Fruit fly (Drosophila melanogaster) whole organism, prepupa: Measurements from ENCODE around the gene Jig.
A peak's percentile ranks its signal among the peaks of the same experiment; 100 is the strongest.

Source experiments
- Blimp-1 ChIP-seq: fragments of 200-800 bp; sonication (Bioruptor generic); optimal IDR thresholded peaks from 3 replicates; lab custom pipeline; 2017; ENCODE audit warnings: missing biosample characterization, missing genetic modification characterization, mild to moderate bottlenecking, moderate library complexity, missing genetic modification reagents
- CG10669 ChIP-seq: fragments of 200-800 bp; sonication (Bioruptor generic); optimal IDR thresholded peaks from 3 replicates; lab custom pipeline; 2018; ENCODE audit warnings: missing biosample characterization, mild to moderate bottlenecking, missing genetic modification characterization, moderate library complexity
- CG11294 ChIP-seq: fragments of 200-800 bp; sonication (Bioruptor generic); IDR thresholded peaks from 2 replicates; pipeline ENCODE4 v1.3.6; 2022; ENCODE audit warnings: missing biosample characterization, missing genetic modification characterization
- CG11762 ChIP-seq: fragments of 200-800 bp; sonication (Bioruptor generic); optimal IDR thresholded peaks from 3 replicates; lab custom pipeline; 2016; ENCODE audit warnings: missing biosample characterization, missing genetic modification characterization; ENCODE audit not compliant: insufficient read depth
- CG11902 ChIP-seq: fragments of 200-800 bp; sonication (Bioruptor generic); optimal IDR thresholded peaks from 3 replicates; lab custom pipeline; 2016; ENCODE audit warnings: missing biosample characterization, missing genetic modification characterization
- CG15336 ChIP-seq: fragments of 200-800 bp; sonication (Bioruptor generic); IDR thresholded peaks from 2 replicates; pipeline ENCODE4 v1.3.6; 2022; ENCODE audit warnings: missing biosample characterization, missing genetic modification characterization
- CG1621 ChIP-seq: fragments of 200-800 bp; sonication (Bioruptor generic); optimal IDR thresholded peaks from 3 replicates; lab custom pipeline; 2018; ENCODE audit warnings: missing biosample characterization, mild to moderate bottlenecking, missing genetic modification characterization
- CG16779 ChIP-seq: fragments of 200-800 bp; sonication (Bioruptor generic); optimal IDR thresholded peaks from 3 replicates; lab custom pipeline; 2017; ENCODE audit warnings: missing biosample characterization, mild to moderate bottlenecking, missing genetic modification characterization
- CG3032 ChIP-seq: fragments of 200-800 bp; optimal IDR thresholded peaks from 2 replicates; lab custom pipeline; 2019; ENCODE audit warnings: missing biosample characterization, mild to moderate bottlenecking, missing genetic modification characterization, moderate library complexity
- CG31627 ChIP-seq: fragments of 200-800 bp; sonication (Bioruptor generic); optimal IDR thresholded peaks from 3 replicates; lab custom pipeline; 2016; ENCODE audit warnings: missing biosample characterization, missing genetic modification characterization
- CG32006 ChIP-seq: fragments of 200-800 bp; sonication (Bioruptor generic); optimal IDR thresholded peaks from 3 replicates; lab custom pipeline; 2017; ENCODE audit warnings: missing biosample characterization, mild to moderate bottlenecking, missing genetic modification characterization
- CG3919 ChIP-seq: fragments of 200-800 bp; sonication (Bioruptor generic); optimal IDR thresholded peaks from 3 replicates; lab custom pipeline; 2016; ENCODE audit warnings: missing biosample characterization, missing genetic modification characterization
- CG4318 ChIP-seq: fragments of 200-800 bp; sonication (Bioruptor generic); optimal IDR thresholded peaks from 3 replicates; lab custom pipeline; 2017; ENCODE audit warnings: missing biosample characterization, mild to moderate bottlenecking, missing genetic modification characterization
- CG6276 ChIP-seq: fragments of 200-800 bp; sonication (Bioruptor generic); optimal IDR thresholded peaks from 2 replicates; lab custom pipeline; 2017; ENCODE audit warnings: missing biosample characterization, mild to moderate bottlenecking, missing genetic modification characterization
- CG6792 ChIP-seq: fragments of 200-800 bp; sonication (Bioruptor generic); optimal IDR thresholded peaks from 3 replicates; lab custom pipeline; 2016; ENCODE audit warnings: missing biosample characterization, missing genetic modification characterization
- CG6808 ChIP-seq: fragments of 200-800 bp; sonication (Bioruptor generic); optimal IDR thresholded peaks from 3 replicates; lab custom pipeline; 2017; ENCODE audit warnings: missing biosample characterization, missing genetic modification characterization, mild to moderate bottlenecking, moderate library complexity, missing genetic modification reagents
- CG6854 ChIP-seq: fragments of 200-800 bp; sonication (Bioruptor generic); optimal IDR thresholded peaks from 2 replicates; lab custom pipeline; 2017; ENCODE audit warnings: missing biosample characterization, mild to moderate bottlenecking, missing genetic modification characterization
- CG7368 ChIP-seq: fragments of 200-800 bp; sonication (Bioruptor generic); optimal IDR thresholded peaks from 3 replicates; lab custom pipeline; 2016; ENCODE audit warnings: missing biosample characterization, missing genetic modification characterization
- CG8119 ChIP-seq: fragments of 200-800 bp; sonication (Bioruptor generic); IDR thresholded peaks from 3 replicates; pipeline ENCODE4 v1.3.6; 2022; ENCODE audit warnings: missing biosample characterization, missing genetic modification characterization
- CG8319 ChIP-seq: fragments of 200-800 bp; sonication (Bioruptor generic); optimal IDR thresholded peaks from 3 replicates; lab custom pipeline; 2016; ENCODE audit warnings: missing biosample characterization, missing genetic modification characterization
- CG9139 ChIP-seq: fragments of 200-800 bp; sonication (Bioruptor generic); optimal IDR thresholded peaks from 3 replicates; lab custom pipeline; 2017; ENCODE audit warnings: missing biosample characterization, mild to moderate bottlenecking, missing genetic modification characterization
- Eip75B ChIP-seq: fragments of 200-800 bp; sonication (Bioruptor generic); optimal IDR thresholded peaks from 3 replicates; lab custom pipeline; 2016; ENCODE audit warnings: missing biosample characterization, missing genetic modification characterization
- Eip78C ChIP-seq: fragments of 200-800 bp; sonication (Bioruptor generic); peaks from one replicate; lab custom pipeline; 2016; ENCODE audit warnings: missing biosample characterization, missing genetic modification characterization
- Eip93F ChIP-seq: fragments of 200-800 bp; sonication (Bioruptor generic); optimal IDR thresholded peaks from 2 replicates; lab custom pipeline; 2016; ENCODE audit warnings: missing biosample characterization, mild to moderate bottlenecking, missing genetic modification characterization
- Ets21C ChIP-seq: fragments of 200-800 bp; sonication (Bioruptor generic); optimal IDR thresholded peaks from 3 replicates; lab custom pipeline; 2016; ENCODE audit warnings: missing biosample characterization, missing genetic modification characterization
- Ets96B ChIP-seq: fragments of 200-800 bp; optimal IDR thresholded peaks from 2 replicates; lab custom pipeline; 2019; ENCODE audit warnings: missing biosample characterization, mild to moderate bottlenecking, missing genetic modification characterization, moderate library complexity
- Gug ChIP-seq: fragments of 200-800 bp; sonication (Bioruptor generic); IDR thresholded peaks from 2 replicates; pipeline ENCODE4 v1.3.6; 2022; ENCODE audit warnings: missing biosample characterization, missing genetic modification characterization
- Hr38 ChIP-seq: sonication (Bioruptor generic); optimal IDR thresholded peaks from 2 replicates; lab custom pipeline; 2016; ENCODE audit warnings: missing biosample characterization, missing genetic modification characterization
- Hr39 ChIP-seq: fragments of 200-800 bp; sonication (Bioruptor generic); optimal IDR thresholded peaks from 2 replicates; lab custom pipeline; 2016; ENCODE audit warnings: missing biosample characterization, missing genetic modification characterization
- Lpt ChIP-seq: fragments of 200-800 bp; sonication (Bioruptor generic); optimal IDR thresholded peaks from 3 replicates; lab custom pipeline; 2016; ENCODE audit warnings: missing biosample characterization, missing genetic modification characterization
- Met ChIP-seq: fragments of 200-800 bp; sonication (Bioruptor generic); optimal IDR thresholded peaks from 3 replicates; lab custom pipeline; 2016; ENCODE audit warnings: missing biosample characterization, missing genetic modification characterization
- OdsH ChIP-seq: fragments of 200-800 bp; sonication (Bioruptor generic); optimal IDR thresholded peaks from 3 replicates; lab custom pipeline; 2016; ENCODE audit warnings: missing biosample characterization, missing genetic modification characterization
- Smox ChIP-seq: fragments of 200-800 bp; sonication (Bioruptor generic); optimal IDR thresholded peaks from 3 replicates; lab custom pipeline; 2016; ENCODE audit warnings: missing biosample characterization, missing genetic modification characterization
- Sox102F ChIP-seq: fragments of 200-800 bp; sonication (Bioruptor generic); optimal IDR thresholded peaks from 2 replicates; lab custom pipeline; 2016; ENCODE audit warnings: missing biosample characterization, mild to moderate bottlenecking, missing genetic modification characterization
- Sox14 ChIP-seq: fragments of 200-800 bp; sonication (Bioruptor generic); optimal IDR thresholded peaks from 3 replicates; lab custom pipeline; 2016; ENCODE audit warnings: missing biosample characterization, missing genetic modification characterization
- Sox15 ChIP-seq: fragments of 200-800 bp; sonication (Bioruptor generic); optimal IDR thresholded peaks from 3 replicates; lab custom pipeline; 2016; ENCODE audit warnings: missing biosample characterization, missing genetic modification characterization
- achi ChIP-seq: fragments of 200-800 bp; sonication (Bioruptor generic); optimal IDR thresholded peaks from 3 replicates; lab custom pipeline; 2016; ENCODE audit warnings: missing biosample characterization, missing genetic modification characterization
- acj6 ChIP-seq: fragments of 200-800 bp; sonication (Bioruptor generic); optimal IDR thresholded peaks from 3 replicates; lab custom pipeline; 2016; ENCODE audit warnings: missing biosample characterization, missing genetic modification characterization
- cyc ChIP-seq: fragments of 200-800 bp; sonication (Bioruptor generic); optimal IDR thresholded peaks from 3 replicates; lab custom pipeline; 2016; ENCODE audit warnings: missing biosample characterization, missing genetic modification characterization
- dsx ChIP-seq: fragments of 200-800 bp; optimal IDR thresholded peaks from 3 replicates; lab custom pipeline; 2019; ENCODE audit warnings: missing biosample characterization, mild to moderate bottlenecking, missing genetic modification characterization, moderate library complexity; ENCODE audit not compliant: poor library complexity, severe bottlenecking
- eg ChIP-seq: fragments of 200-800 bp; sonication (Bioruptor generic); IDR thresholded peaks from 3 replicates; pipeline ENCODE4 v1.3.6; 2022; ENCODE audit warnings: missing biosample characterization, missing genetic modification characterization
- esn ChIP-seq: fragments of 200-800 bp; sonication (Bioruptor generic); optimal IDR thresholded peaks from 2 replicates; lab custom pipeline; 2016; ENCODE audit warnings: missing biosample characterization, mild to moderate bottlenecking, missing genetic modification characterization, moderate library complexity
- fd59A ChIP-seq: fragments of 200-800 bp; sonication (Bioruptor generic); optimal IDR thresholded peaks from 2 replicates; lab custom pipeline; 2017; ENCODE audit warnings: missing biosample characterization, mild to moderate bottlenecking, missing genetic modification characterization, missing genetic modification reagents
- fd85E ChIP-seq: fragments of 200-800 bp; sonication (Bioruptor generic); optimal IDR thresholded peaks from 3 replicates; lab custom pipeline; 2016; ENCODE audit warnings: missing biosample characterization, missing genetic modification characterization
- lz ChIP-seq: fragments of 200-800 bp; sonication (Bioruptor generic); optimal IDR thresholded peaks from 3 replicates; lab custom pipeline; 2016; ENCODE audit warnings: missing biosample characterization, missing genetic modification characterization
- net ChIP-seq: fragments of 200-800 bp; sonication (Bioruptor generic); optimal IDR thresholded peaks from 3 replicates; lab custom pipeline; 2016; ENCODE audit warnings: missing biosample characterization, missing genetic modification characterization
- pdm3 ChIP-seq: fragments of 200-800 bp; sonication (Bioruptor generic); optimal IDR thresholded peaks from 3 replicates; lab custom pipeline; 2016; ENCODE audit warnings: missing biosample characterization, missing genetic modification characterization
- salr ChIP-seq, 2 experiments: fragments of 200-800 bp; sonication (Bioruptor generic); optimal IDR thresholded peaks; 3 replicates each; lab custom pipeline; 2016 to 2018; ENCODE audit warnings: missing biosample characterization in 2 of 2, missing genetic modification characterization in 2 of 2, mild to moderate bottlenecking in 1 of 2
- spab ChIP-seq: fragments of 200-800 bp; sonication (Bioruptor generic); optimal IDR thresholded peaks from 2 replicates; lab custom pipeline; 2017; ENCODE audit warnings: missing biosample characterization, mild to moderate bottlenecking, missing genetic modification characterization, missing genetic modification reagents
- topi ChIP-seq: fragments of 200-800 bp; sonication (Bioruptor generic); optimal IDR thresholded peaks from 3 replicates; lab custom pipeline; 2016; ENCODE audit warnings: missing biosample characterization, missing genetic modification characterization
- vri ChIP-seq: fragments of 200-800 bp; sonication (Bioruptor generic); optimal IDR thresholded peaks from 3 replicates; lab custom pipeline; 2016; ENCODE audit warnings: missing biosample characterization, mild to moderate bottlenecking, missing genetic modification characterization

Gene Jig

dm6 chr3R:14608892-14609692 lies 48.4 kb downstream of the Jig start, which contains the start of gene CG14853:
Gene CG14853 (plus strand): TSS chr3R:14609642.
- peak; percentile 48 for TF ChIP-seq CG9139 (GFP tag; lab: Kevin White, UChicago)
- no peak for TF ChIP-seq CG1621 (tag; lab: Kevin White, UChicago)
- peak; percentile 65 for TF ChIP-seq net (GFP tag; lab: Kevin White, UChicago)
- peak; percentile 51; the same call in 1 of the 3 replicates for TF ChIP-seq eg (GFP tag; lab: Robert Waterston, UW)
- TF ChIP-seq CG31627 (GFP tag; lab: Kevin White, UChicago), result peak; percentile 16
- no peak for TF ChIP-seq Ets21C (GFP tag; lab: Kevin White, UChicago)
- TF ChIP-seq CG7368 (GFP tag; lab: Kevin White, UChicago), result no peak
- TF ChIP-seq CG6854 (GFP tag; lab: Kevin White, UChicago), result no peak
- TF ChIP-seq CG15336 (GFP tag; lab: Robert Waterston, UW), result peak; percentile 74
- TF ChIP-seq Hr39 (GFP tag; lab: Kevin White, UChicago), result peak; percentile 18
- TF ChIP-seq fd59A, result peak; percentile 20
- peak; percentile 17 for TF ChIP-seq CG6792
- peak; percentile 78 for TF ChIP-seq CG32006 (GFP tag; lab: Kevin White, UChicago)
- peak; percentile 19 for TF ChIP-seq Sox102F (GFP tag; lab: Kevin White, UChicago)
- TF ChIP-seq CG10669 (GFP tag; lab: Kevin White, UChicago), result peak; percentile 3
- TF ChIP-seq Hr38 (GFP tag; lab: Kevin White, UChicago), result no peak
- TF ChIP-seq CG11762 (GFP tag; lab: Kevin White, UChicago), result no peak
- TF ChIP-seq Lpt (GFP tag; lab: Kevin White, UChicago), result no peak
- peak; percentile 27 for TF ChIP-seq dsx (GFP tag; lab: Kevin White, UChicago)
- peak; percentile 79 for TF ChIP-seq Eip78C (GFP tag; lab: Kevin White, UChicago)
- peak; percentile 37 for TF ChIP-seq CG4318 (GFP tag; lab: Kevin White, UChicago)
- peak; percentile 33 for TF ChIP-seq pdm3 (GFP tag; lab: Kevin White, UChicago)
- TF ChIP-seq Gug (GFP tag; lab: Robert Waterston, UW), result no peak
- TF ChIP-seq CG11294 (GFP tag; lab: Robert Waterston, UW), result peak; percentile 35; the same call in 1 of the 2 replicates
- peak; percentile 3 for TF ChIP-seq CG16779 (tag; lab: Kevin White, UChicago)
- TF ChIP-seq CG8119 (GFP tag; lab: Robert Waterston, UW), result peak; percentile 79
- TF ChIP-seq achi (GFP tag; lab: Kevin White, UChicago), result peak; percentile 71
- peak; percentile 73 for TF ChIP-seq OdsH (GFP tag; lab: Kevin White, UChicago)
- no peak for TF ChIP-seq cyc (GFP tag; lab: Kevin White, UChicago)
- peak; percentile 22 for TF ChIP-seq Met (GFP tag; lab: Kevin White, UChicago)
- peak; percentile 21 for TF ChIP-seq CG3919 (GFP tag; lab: Kevin White, UChicago)
- peak; percentile 9 for TF ChIP-seq Eip75B
- no peak for TF ChIP-seq Blimp-1 (GFP tag; lab: Kevin White, UChicago)
- TF ChIP-seq Smox, result peak; percentile 39
- TF ChIP-seq fd85E (GFP tag; lab: Kevin White, UChicago), result no peak
- peak; percentile 42 for TF ChIP-seq vri (GFP tag; lab: Kevin White, UChicago)
- TF ChIP-seq CG6276 (GFP tag; lab: Kevin White, UChicago), result peak; percentile 31
- no peak for TF ChIP-seq lz (GFP tag; lab: Kevin White, UChicago)
- peak; percentile 59 for TF ChIP-seq acj6
- peak; percentile 46 for TF ChIP-seq Sox15 (GFP tag; lab: Kevin White, UChicago)
- no peak for TF ChIP-seq Eip93F
- peak; percentile 9 for TF ChIP-seq CG6808 (GFP tag; lab: Kevin White, UChicago)
- no peak for TF ChIP-seq Sox14 (GFP tag; lab: Kevin White, UChicago)
- no peak for TF ChIP-seq CG8319 (GFP tag; lab: Kevin White, UChicago)
- TF ChIP-seq topi (GFP tag; lab: Kevin White, UChicago), result no peak
- TF ChIP-seq salr (GFP tag; optimal IDR thresholded peaks at IDR 0.05; lab: Kevin White, UChicago), result peak; percentile 5 to 53
- TF ChIP-seq CG3032 (tag; lab: Kevin White, UChicago), result peak; percentile 54
- no peak for TF ChIP-seq spab (GFP tag; lab: Kevin White, UChicago)
- peak; percentile 67 for TF ChIP-seq Ets96B (tag; lab: Kevin White, UChicago)
- no peak for TF ChIP-seq CG11902
- peak; percentile 51 for TF ChIP-seq esn
